Worm (Caenorhabditis elegans) whole organism, L4 larva: ENCODE results near the gene K09E4.4.

Experiments used
- D1046.2 ChIP-seq: fragments of 200-800 bp; sonication (Bioruptor generic); IDR thresholded peaks from 2 replicates; pipeline ENCODE4 v1.3.6; 2022; ENCODE audit warnings: missing genetic modification characterization, missing compliant biosample characterization
- F26F4.8 ChIP-seq: fragments of 200-800 bp; sonication (Bioruptor generic); conservative IDR thresholded peaks from 2 replicates; pipeline ENCODE4 v1.3.6; 2022; ENCODE audit warnings: missing genetic modification characterization, missing compliant biosample characterization
- F37D6.2 ChIP-seq: sonication (generic microtip); optimal IDR thresholded peaks from 2 replicates; lab custom pipeline; 2016; ENCODE audit warnings: mild to moderate bottlenecking, missing genetic modification characterization, missing compliant biosample characterization
- F49E8.2 ChIP-seq: sonication (generic microtip); optimal IDR thresholded peaks from 2 replicates; lab custom pipeline; 2016; ENCODE audit warnings: missing compliant biosample characterization, mild to moderate bottlenecking, missing genetic modification characterization, borderline replicate concordance
- Y105C5A.15 ChIP-seq: fragments of 200-800 bp; sonication (Bioruptor generic); IDR thresholded peaks from 2 replicates; pipeline ENCODE4 v1.3.6; 2022; ENCODE audit warnings: missing genetic modification characterization, missing compliant biosample characterization
- Y5F2A.4 ChIP-seq: fragments of 200-800 bp; sonication (Bioruptor generic); optimal IDR thresholded peaks from 2 replicates; lab custom pipeline; 2018; ENCODE audit warnings: mild to moderate bottlenecking, missing genetic modification characterization, missing compliant biosample characterization
- Y75B8A.6 ChIP-seq: fragments of 200-800 bp; sonication (Bioruptor generic); IDR thresholded peaks from 2 replicates; pipeline ENCODE4 v1.3.6; 2022; ENCODE audit warnings: missing genetic modification reagents, missing genetic modification characterization, missing compliant biosample characterization
- ZK337.2 ChIP-seq: fragments of 200-800 bp; sonication (Bioruptor generic); IDR thresholded peaks from 2 replicates; pipeline ENCODE4 v1.3.6; 2022; ENCODE audit warnings: missing genetic modification reagents, missing genetic modification characterization, missing compliant biosample characterization
- aha-1 ChIP-seq: fragments of 150-350 bp; peaks from one replicate; lab custom pipeline; 2014; ENCODE audit warnings: missing biosample characterization, missing genetic modification characterization
- arid-1 ChIP-seq: fragments of 200-800 bp; sonication (Bioruptor generic); conservative IDR thresholded peaks from 2 replicates; pipeline ENCODE4 v1.3.6; 2022; ENCODE audit warnings: missing genetic modification reagents, missing genetic modification characterization, missing compliant biosample characterization
- ceh-20 ChIP-seq: fragments of 200-800 bp; sonication (Bioruptor generic); IDR thresholded peaks from 2 replicates; pipeline ENCODE4 v1.3.6; 2022; ENCODE audit warnings: missing genetic modification reagents, missing genetic modification characterization, missing compliant biosample characterization
- ceh-28 ChIP-seq: fragments of 150-350 bp; optimal IDR thresholded peaks from 2 replicates; lab custom pipeline; 2014; ENCODE audit warnings: missing biosample characterization, missing genetic modification reagents, missing genetic modification characterization
- ceh-32 ChIP-seq: sonication (generic microtip); optimal IDR thresholded peaks from 2 replicates; lab custom pipeline; 2016; ENCODE audit warnings: mild to moderate bottlenecking, missing genetic modification characterization, missing compliant biosample characterization; ENCODE audit not compliant: poor library complexity
- ceh-44 ChIP-seq: fragments of 200-800 bp; sonication (Bioruptor generic); IDR thresholded peaks from 2 replicates; pipeline ENCODE4 v1.3.6; 2022; ENCODE audit warnings: missing genetic modification reagents, missing genetic modification characterization, missing compliant biosample characterization
- ces-1 ChIP-seq: fragments of 150-350 bp; sonication (generic microtip); optimal IDR thresholded peaks from 4 replicates; lab custom pipeline; 2014; ENCODE audit warnings: missing biosample characterization, missing genetic modification reagents, missing genetic modification characterization
- ctbp-1 ChIP-seq: fragments of 200-800 bp; sonication (Bioruptor generic); IDR thresholded peaks from 2 replicates; pipeline ENCODE4 v1.3.6; 2022; ENCODE audit warnings: missing genetic modification reagents, missing genetic modification characterization, missing compliant biosample characterization
- daf-16 ChIP-seq, 3 experiments: sonication (generic microtip); optimal IDR thresholded peaks; 2 replicates each; lab custom pipeline; 2016 to 2017; ENCODE audit warnings: missing genetic modification characterization in 3 of 3, missing genetic modification reagents in 3 of 3, mild to moderate bottlenecking in 2 of 3, missing compliant biosample characterization in 2 of 3, missing biosample characterization in 1 of 3, moderate library complexity in 1 of 3
- dpl-1 ChIP-seq: fragments of 150-350 bp; optimal IDR thresholded peaks from 2 replicates; lab custom pipeline; 2014; ENCODE audit warnings: missing biosample characterization, missing genetic modification reagents, missing genetic modification characterization
- dve-1 ChIP-seq: sonication (generic microtip); optimal IDR thresholded peaks from 2 replicates; lab custom pipeline; 2017; ENCODE audit warnings: antibody characterized with exemption, mild to moderate bottlenecking, missing genetic modification characterization, missing compliant biosample characterization; ENCODE audit not compliant: insufficient read depth
- egl-43 ChIP-seq: fragments of 200-800 bp; sonication (Bioruptor generic); IDR thresholded peaks from 2 replicates; pipeline ENCODE4 v1.3.6; 2022; ENCODE audit warnings: missing genetic modification reagents, missing genetic modification characterization, missing compliant biosample characterization
- gei-8 ChIP-seq: fragments of 200-800 bp; sonication (Bioruptor generic); optimal IDR thresholded peaks from 2 replicates; lab custom pipeline; 2018; ENCODE audit warnings: mild to moderate bottlenecking, missing genetic modification characterization, missing compliant biosample characterization
- hif-1 ChIP-seq, 2 experiments: sonication (generic microtip); optimal IDR thresholded peaks; 2 replicates each; lab custom pipeline; 2016 to 2017; ENCODE audit warnings: missing compliant biosample characterization in 2 of 2, missing genetic modification characterization in 2 of 2, missing genetic modification reagents in 2 of 2, missing genotype in 2 of 2, mild to moderate bottlenecking in 1 of 2
- jun-1 ChIP-seq: fragments of 150-350 bp; optimal IDR thresholded peaks from 2 replicates; lab custom pipeline; 2014; ENCODE audit warnings: missing biosample characterization, missing genetic modification reagents, missing genetic modification characterization
- lin-13 ChIP-seq: fragments of 150-350 bp; optimal IDR thresholded peaks from 2 replicates; lab custom pipeline; 2014; ENCODE audit warnings: missing biosample characterization, missing genetic modification reagents, missing genetic modification characterization
- lin-29 ChIP-seq: fragments of 200-800 bp; sonication (Bioruptor generic); IDR thresholded peaks from 2 replicates; pipeline ENCODE4 v1.3.6; 2022; ENCODE audit warnings: missing genetic modification reagents, missing genetic modification characterization, missing compliant biosample characterization
- lsy-2 ChIP-seq, 2 experiments: fragments of 150-350 bp in 1 of 2; sonication (generic microtip) in 1 of 2; optimal IDR thresholded peaks; 2 replicates each; lab custom pipeline; 2014 to 2017; ENCODE audit warnings: missing biosample characterization in 2 of 2, missing genetic modification characterization in 2 of 2
- madf-5 ChIP-seq, 2 experiments: fragments of 200-800 bp; sonication (Bioruptor generic); IDR thresholded peaks; 2 replicates each; pipeline ENCODE4 v1.3.6; 2022; ENCODE audit warnings: missing compliant biosample characterization in 2 of 2, missing genetic modification characterization in 2 of 2
- madf-9 ChIP-seq: fragments of 200-800 bp; sonication (Bioruptor generic); conservative IDR thresholded peaks from 2 replicates; pipeline ENCODE4 v1.3.6; 2022; ENCODE audit warnings: missing genetic modification reagents, missing genetic modification characterization, missing compliant biosample characterization
- mdl-1 ChIP-seq, 2 experiments: fragments of 150-350 bp in 1 of 2; sonication (generic microtip) in 1 of 2; optimal IDR thresholded peaks; 2 replicates each; lab custom pipeline; 2014 to 2017; ENCODE audit warnings: missing biosample characterization in 2 of 2, missing genetic modification characterization in 2 of 2
- nhr-111 ChIP-seq: fragments of 200-800 bp; sonication (Bioruptor generic); optimal IDR thresholded peaks from 2 replicates; lab custom pipeline; 2018; ENCODE audit warnings: mild to moderate bottlenecking, missing genetic modification characterization, missing compliant biosample characterization
- php-3 ChIP-seq: fragments of 200-800 bp; sonication (Bioruptor generic); IDR thresholded peaks from 2 replicates; pipeline ENCODE4 v1.3.6; 2022; ENCODE audit warnings: missing genetic modification reagents, missing genetic modification characterization, missing compliant biosample characterization
- pqm-1 ChIP-seq: sonication (generic microtip); optimal IDR thresholded peaks from 2 replicates; lab custom pipeline; 2017; ENCODE audit warnings: missing biosample characterization, missing genetic modification characterization
- rbr-2 ChIP-seq: sonication (generic microtip); optimal IDR thresholded peaks from 2 replicates; lab custom pipeline; 2016; ENCODE audit warnings: missing genotype, missing genetic modification characterization, missing compliant biosample characterization
- snpc-1.2 ChIP-seq: fragments of 200-800 bp; sonication (Bioruptor generic); IDR thresholded peaks from 2 replicates; pipeline ENCODE4 v1.3.6; 2022; ENCODE audit warnings: missing genetic modification reagents, missing genetic modification characterization, missing compliant biosample characterization
- spr-1 ChIP-seq: sonication (generic microtip); optimal IDR thresholded peaks from 2 replicates; lab custom pipeline; 2016; ENCODE audit warnings: mild to moderate bottlenecking, missing genetic modification characterization, missing compliant biosample characterization
- tag-97 ChIP-seq: fragments of 200-800 bp; sonication (Bioruptor generic); IDR thresholded peaks from 2 replicates; pipeline ENCODE4 v1.3.6; 2022; ENCODE audit warnings: missing genetic modification characterization, missing compliant biosample characterization
- tra-1 ChIP-seq: fragments of 200-800 bp; sonication (Bioruptor generic); IDR thresholded peaks from 2 replicates; pipeline ENCODE4 v1.3.6; 2022; ENCODE audit warnings: missing genetic modification reagents, missing genetic modification characterization, missing compliant biosample characterization
- unc-39 ChIP-seq: sonication (generic microtip); optimal IDR thresholded peaks from 2 replicates; lab custom pipeline; 2017; ENCODE audit warnings: missing biosample characterization, missing genetic modification characterization
- zag-1 ChIP-seq: fragments of 150-350 bp; optimal IDR thresholded peaks from 2 replicates; lab custom pipeline; 2014; ENCODE audit warnings: missing biosample characterization, missing genetic modification characterization
- ztf-7 ChIP-seq: fragments of 150-350 bp; optimal IDR thresholded peaks from 2 replicates; lab custom pipeline; 2014; ENCODE audit warnings: missing biosample characterization, missing genetic modification characterization

Gene K09E4.4

DNA sequence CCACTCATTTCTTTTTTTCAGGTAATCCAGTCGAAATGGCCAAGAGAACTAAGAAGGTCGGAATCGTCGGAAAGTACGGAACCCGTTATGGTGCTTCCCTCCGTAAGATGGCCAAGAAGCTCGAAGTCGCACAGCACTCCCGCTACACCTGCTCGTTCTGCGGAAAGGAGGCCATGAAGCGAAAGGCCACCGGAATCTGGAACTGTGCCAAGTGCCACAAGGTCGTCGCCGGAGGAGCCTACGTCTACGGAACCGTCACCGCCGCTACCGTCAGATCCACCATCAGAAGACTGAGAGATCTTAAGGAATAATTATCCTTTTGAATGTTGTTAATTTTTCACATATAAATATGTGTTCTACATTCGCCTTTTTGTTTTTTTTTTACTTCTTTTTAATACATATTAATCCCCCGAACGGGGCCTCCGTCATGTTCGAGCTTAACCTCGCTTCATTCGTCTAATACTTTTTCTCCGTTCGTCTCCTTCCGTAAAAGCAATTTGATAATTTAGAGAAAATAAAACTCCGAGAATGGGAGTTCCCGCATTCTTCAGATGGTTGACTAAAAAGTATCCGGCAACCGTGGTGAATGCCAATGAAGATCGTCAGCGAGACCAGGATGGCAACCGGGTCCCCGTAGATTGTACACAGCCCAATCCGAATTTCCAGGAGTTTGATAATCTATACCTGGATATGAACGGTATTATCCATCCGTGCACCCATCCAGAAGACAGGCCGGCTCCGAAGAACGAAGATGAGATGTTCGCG lies 33.5 kb upstream of the K09E4.4 start, which contains the start of the genes rpl-43 and xrn-2 (continued):
- TF ChIP-seq spr-1 (peak; percentile 9), Y105C5A.15 (GFP tag; lab: Robert Waterston, UW) (0 out of 2 replicates have a peak, but pooled peaks have one; percentile 46), ceh-28 (tag; lab: Kevin White, UChicago) (no peak), madf-9 (GFP tag; lab: Robert Waterston, UW) (no peak), dve-1 (tag; lab: Kevin White, UChicago) (no peak), hif-1 (tag; optimal IDR thresholded peaks at IDR 0.05; lab: Kevin White, UChicago) (no peak), Y75B8A.6 (GFP tag; lab: Robert Waterston, UW) (no peak), unc-39 (tag; lab: Kevin White, UChicago) (no peak), D1046.2 (GFP tag; lab: Robert Waterston, UW) (0 out of 2 replicates have a peak, but pooled peaks have one; percentile 60), ceh-20 (GFP tag; lab: Robert Waterston, UW) (no peak), ztf-7 (no peak), lin-29 (no peak), F26F4.8 (GFP tag; lab: Robert Waterston, UW) (0 out of 2 replicates have a peak, but pooled peaks have one; percentile 5), nhr-111 (GFP tag; lab: Kevin White, UChicago) (peak; percentile 69), arid-1 (GFP tag; lab: Robert Waterston, UW) (0 out of 2 replicates have a peak, but pooled peaks have one; percentile 39), aha-1 (tag; lab: Kevin White, UChicago) (no peak), daf-16 (GFP tag; optimal IDR thresholded peaks at IDR 0.05; lab: Kevin White, UChicago) (no peak), daf-16 (tag; optimal IDR thresholded peaks at IDR 0.05; lab: Kevin White, UChicago) (no peak), gei-8 (peak; percentile 42), rbr-2 (tag; lab: Kevin White, UChicago) (no peak), lin-13 (GFP tag; lab: Kevin White, UChicago) (no peak), ceh-32 (no peak), egl-43 (GFP tag; lab: Robert Waterston, UW) (peak; percentile 52), F37D6.2 (no peak), ctbp-1 (peak; percentile 50; the same call in 1 of the 2 replicates), tra-1 (GFP tag; lab: Robert Waterston, UW) (no peak), dpl-1 (no peak), Y5F2A.4 (GFP tag; lab: Kevin White, UChicago) (peak; percentile 78), pqm-1 (tag; lab: Kevin White, UChicago) (no peak), jun-1 (tag; lab: Kevin White, UChicago) (no peak), lsy-2 (tag; optimal IDR thresholded peaks at IDR 0.05; lab: Kevin White, UChicago) (no peak), mdl-1 (tag; optimal IDR thresholded peaks at IDR 0.05; lab: Kevin White, UChicago) (no peak), snpc-1.2 (peak; percentile 68), zag-1 (tag; lab: Kevin White, UChicago) (no peak), ZK337.2 (GFP tag; lab: Robert Waterston, UW) (no peak), F49E8.2 (tag; lab: Kevin White, UChicago) (peak; percentile 86), tag-97 (GFP tag; lab: Robert Waterston, UW) (no peak), ceh-44 (GFP tag; lab: Robert Waterston, UW) (no peak), php-3 (GFP tag; lab: Robert Waterston, UW) (no peak), madf-5 (GFP tag; IDR thresholded peaks at IDR 0.05; lab: Robert Waterston, UW) (peak; percentile 12 to 20; a peak in 1 of 4 replicates), ces-1 (GFP tag; lab: Kevin White, UChicago) (no peak)
- TF ChIP-seq, all 104 proteins: peak for 24
